Fruit fly (Drosophila melanogaster) whole organism, prepupa: ENCODE measurements around the gene Josd.

ENCODE experiments used
- CG10631 ChIP-seq: fragments of 200-800 bp; sonication (Bioruptor generic); optimal IDR thresholded peaks from 2 replicates; lab custom pipeline; 2016; ENCODE audit warnings: missing biosample characterization, missing genetic modification characterization
- CG11762 ChIP-seq: fragments of 200-800 bp; sonication (Bioruptor generic); optimal IDR thresholded peaks from 3 replicates; lab custom pipeline; 2016; ENCODE audit warnings: missing biosample characterization, missing genetic modification characterization; ENCODE audit not compliant: insufficient read depth
- CG11902 ChIP-seq: fragments of 200-800 bp; sonication (Bioruptor generic); optimal IDR thresholded peaks from 3 replicates; lab custom pipeline; 2016; ENCODE audit warnings: missing biosample characterization, missing genetic modification characterization
- CG1621 ChIP-seq: fragments of 200-800 bp; sonication (Bioruptor generic); optimal IDR thresholded peaks from 3 replicates; lab custom pipeline; 2018; ENCODE audit warnings: missing biosample characterization, mild to moderate bottlenecking, missing genetic modification characterization
- CG16779 ChIP-seq: fragments of 200-800 bp; sonication (Bioruptor generic); optimal IDR thresholded peaks from 3 replicates; lab custom pipeline; 2017; ENCODE audit warnings: missing biosample characterization, mild to moderate bottlenecking, missing genetic modification characterization
- CG3032 ChIP-seq: fragments of 200-800 bp; optimal IDR thresholded peaks from 2 replicates; lab custom pipeline; 2019; ENCODE audit warnings: missing biosample characterization, mild to moderate bottlenecking, missing genetic modification characterization, moderate library complexity
- CG31627 ChIP-seq: fragments of 200-800 bp; sonication (Bioruptor generic); optimal IDR thresholded peaks from 3 replicates; lab custom pipeline; 2016; ENCODE audit warnings: missing biosample characterization, missing genetic modification characterization
- CG32006 ChIP-seq: fragments of 200-800 bp; sonication (Bioruptor generic); optimal IDR thresholded peaks from 3 replicates; lab custom pipeline; 2017; ENCODE audit warnings: missing biosample characterization, mild to moderate bottlenecking, missing genetic modification characterization
- CG3919 ChIP-seq: fragments of 200-800 bp; sonication (Bioruptor generic); optimal IDR thresholded peaks from 3 replicates; lab custom pipeline; 2016; ENCODE audit warnings: missing biosample characterization, missing genetic modification characterization
- CG6163 ChIP-seq: fragments of 200-800 bp; sonication (Bioruptor generic); IDR thresholded peaks from 3 replicates; pipeline ENCODE4 v1.3.6; 2022; ENCODE audit warnings: missing biosample characterization, missing genetic modification characterization
- CG6276 ChIP-seq: fragments of 200-800 bp; sonication (Bioruptor generic); optimal IDR thresholded peaks from 2 replicates; lab custom pipeline; 2017; ENCODE audit warnings: missing biosample characterization, mild to moderate bottlenecking, missing genetic modification characterization
- CG6792 ChIP-seq: fragments of 200-800 bp; sonication (Bioruptor generic); optimal IDR thresholded peaks from 3 replicates; lab custom pipeline; 2016; ENCODE audit warnings: missing biosample characterization, missing genetic modification characterization
- CG6854 ChIP-seq: fragments of 200-800 bp; sonication (Bioruptor generic); optimal IDR thresholded peaks from 2 replicates; lab custom pipeline; 2017; ENCODE audit warnings: missing biosample characterization, mild to moderate bottlenecking, missing genetic modification characterization
- CG7368 ChIP-seq: fragments of 200-800 bp; sonication (Bioruptor generic); optimal IDR thresholded peaks from 3 replicates; lab custom pipeline; 2016; ENCODE audit warnings: missing biosample characterization, missing genetic modification characterization
- CG8119 ChIP-seq: fragments of 200-800 bp; sonication (Bioruptor generic); IDR thresholded peaks from 3 replicates; pipeline ENCODE4 v1.3.6; 2022; ENCODE audit warnings: missing biosample characterization, missing genetic modification characterization
- CG8319 ChIP-seq: fragments of 200-800 bp; sonication (Bioruptor generic); optimal IDR thresholded peaks from 3 replicates; lab custom pipeline; 2016; ENCODE audit warnings: missing biosample characterization, missing genetic modification characterization
- CG8632 ChIP-seq: fragments of 200-800 bp; sonication (Bioruptor generic); optimal IDR thresholded peaks from 3 replicates; lab custom pipeline; 2016; ENCODE audit warnings: missing biosample characterization, missing genetic modification characterization
- CG9139 ChIP-seq: fragments of 200-800 bp; sonication (Bioruptor generic); optimal IDR thresholded peaks from 3 replicates; lab custom pipeline; 2017; ENCODE audit warnings: missing biosample characterization, mild to moderate bottlenecking, missing genetic modification characterization
- Eip75B ChIP-seq: fragments of 200-800 bp; sonication (Bioruptor generic); optimal IDR thresholded peaks from 3 replicates; lab custom pipeline; 2016; ENCODE audit warnings: missing biosample characterization, missing genetic modification characterization
- Eip78C ChIP-seq: fragments of 200-800 bp; sonication (Bioruptor generic); peaks from one replicate; lab custom pipeline; 2016; ENCODE audit warnings: missing biosample characterization, missing genetic modification characterization
- Eip93F ChIP-seq: fragments of 200-800 bp; sonication (Bioruptor generic); optimal IDR thresholded peaks from 2 replicates; lab custom pipeline; 2016; ENCODE audit warnings: missing biosample characterization, mild to moderate bottlenecking, missing genetic modification characterization
- Ets21C ChIP-seq: fragments of 200-800 bp; sonication (Bioruptor generic); optimal IDR thresholded peaks from 3 replicates; lab custom pipeline; 2016; ENCODE audit warnings: missing biosample characterization, missing genetic modification characterization
- Hr38 ChIP-seq: sonication (Bioruptor generic); optimal IDR thresholded peaks from 2 replicates; lab custom pipeline; 2016; ENCODE audit warnings: missing biosample characterization, missing genetic modification characterization
- Hr39 ChIP-seq: fragments of 200-800 bp; sonication (Bioruptor generic); optimal IDR thresholded peaks from 2 replicates; lab custom pipeline; 2016; ENCODE audit warnings: missing biosample characterization, missing genetic modification characterization
- Hr4 ChIP-seq: fragments of 200-800 bp; sonication (Bioruptor generic); optimal IDR thresholded peaks from 3 replicates; lab custom pipeline; 2016; ENCODE audit warnings: missing biosample characterization, missing genetic modification characterization
- Met ChIP-seq: fragments of 200-800 bp; sonication (Bioruptor generic); optimal IDR thresholded peaks from 3 replicates; lab custom pipeline; 2016; ENCODE audit warnings: missing biosample characterization, missing genetic modification characterization
- Sox102F ChIP-seq: fragments of 200-800 bp; sonication (Bioruptor generic); optimal IDR thresholded peaks from 2 replicates; lab custom pipeline; 2016; ENCODE audit warnings: missing biosample characterization, mild to moderate bottlenecking, missing genetic modification characterization
- Sox14 ChIP-seq: fragments of 200-800 bp; sonication (Bioruptor generic); optimal IDR thresholded peaks from 3 replicates; lab custom pipeline; 2016; ENCODE audit warnings: missing biosample characterization, missing genetic modification characterization
- achi ChIP-seq: fragments of 200-800 bp; sonication (Bioruptor generic); optimal IDR thresholded peaks from 3 replicates; lab custom pipeline; 2016; ENCODE audit warnings: missing biosample characterization, missing genetic modification characterization
- cyc ChIP-seq: fragments of 200-800 bp; sonication (Bioruptor generic); optimal IDR thresholded peaks from 3 replicates; lab custom pipeline; 2016; ENCODE audit warnings: missing biosample characterization, missing genetic modification characterization
- dac ChIP-seq: fragments of 200-800 bp; sonication (Bioruptor generic); optimal IDR thresholded peaks from 2 replicates; lab custom pipeline; 2017; ENCODE audit warnings: missing biosample characterization, mild to moderate bottlenecking, missing genetic modification characterization
- dsx ChIP-seq: fragments of 200-800 bp; optimal IDR thresholded peaks from 3 replicates; lab custom pipeline; 2019; ENCODE audit warnings: missing biosample characterization, mild to moderate bottlenecking, missing genetic modification characterization, moderate library complexity; ENCODE audit not compliant: poor library complexity, severe bottlenecking
- eg ChIP-seq: fragments of 200-800 bp; sonication (Bioruptor generic); IDR thresholded peaks from 3 replicates; pipeline ENCODE4 v1.3.6; 2022; ENCODE audit warnings: missing biosample characterization, missing genetic modification characterization
- esn ChIP-seq: fragments of 200-800 bp; sonication (Bioruptor generic); optimal IDR thresholded peaks from 2 replicates; lab custom pipeline; 2016; ENCODE audit warnings: missing biosample characterization, mild to moderate bottlenecking, missing genetic modification characterization, moderate library complexity
- fd59A ChIP-seq: fragments of 200-800 bp; sonication (Bioruptor generic); optimal IDR thresholded peaks from 2 replicates; lab custom pipeline; 2017; ENCODE audit warnings: missing biosample characterization, mild to moderate bottlenecking, missing genetic modification characterization, missing genetic modification reagents
- fd85E ChIP-seq: fragments of 200-800 bp; sonication (Bioruptor generic); optimal IDR thresholded peaks from 3 replicates; lab custom pipeline; 2016; ENCODE audit warnings: missing biosample characterization, missing genetic modification characterization
- fkh ChIP-seq: fragments of 200-800 bp; sonication (Bioruptor generic); optimal IDR thresholded peaks from 3 replicates; lab custom pipeline; 2017; ENCODE audit warnings: missing biosample characterization, mild to moderate bottlenecking, missing genetic modification characterization, moderate library complexity
- lz ChIP-seq: fragments of 200-800 bp; sonication (Bioruptor generic); optimal IDR thresholded peaks from 3 replicates; lab custom pipeline; 2016; ENCODE audit warnings: missing biosample characterization, missing genetic modification characterization
- net ChIP-seq: fragments of 200-800 bp; sonication (Bioruptor generic); optimal IDR thresholded peaks from 3 replicates; lab custom pipeline; 2016; ENCODE audit warnings: missing biosample characterization, missing genetic modification characterization
- pdm3 ChIP-seq: fragments of 200-800 bp; sonication (Bioruptor generic); optimal IDR thresholded peaks from 3 replicates; lab custom pipeline; 2016; ENCODE audit warnings: missing biosample characterization, missing genetic modification characterization
- spab ChIP-seq: fragments of 200-800 bp; sonication (Bioruptor generic); optimal IDR thresholded peaks from 2 replicates; lab custom pipeline; 2017; ENCODE audit warnings: missing biosample characterization, mild to moderate bottlenecking, missing genetic modification characterization, missing genetic modification reagents
- svp ChIP-seq: fragments of 200-800 bp; sonication (Bioruptor generic); peaks from one replicate; lab custom pipeline; 2016; ENCODE audit warnings: missing biosample characterization, missing genetic modification characterization
- topi ChIP-seq: fragments of 200-800 bp; sonication (Bioruptor generic); optimal IDR thresholded peaks from 3 replicates; lab custom pipeline; 2016; ENCODE audit warnings: missing biosample characterization, missing genetic modification characterization
- vri ChIP-seq: fragments of 200-800 bp; sonication (Bioruptor generic); optimal IDR thresholded peaks from 3 replicates; lab custom pipeline; 2016; ENCODE audit warnings: missing biosample characterization, mild to moderate bottlenecking, missing genetic modification characterization

Josd gene

DNA sequence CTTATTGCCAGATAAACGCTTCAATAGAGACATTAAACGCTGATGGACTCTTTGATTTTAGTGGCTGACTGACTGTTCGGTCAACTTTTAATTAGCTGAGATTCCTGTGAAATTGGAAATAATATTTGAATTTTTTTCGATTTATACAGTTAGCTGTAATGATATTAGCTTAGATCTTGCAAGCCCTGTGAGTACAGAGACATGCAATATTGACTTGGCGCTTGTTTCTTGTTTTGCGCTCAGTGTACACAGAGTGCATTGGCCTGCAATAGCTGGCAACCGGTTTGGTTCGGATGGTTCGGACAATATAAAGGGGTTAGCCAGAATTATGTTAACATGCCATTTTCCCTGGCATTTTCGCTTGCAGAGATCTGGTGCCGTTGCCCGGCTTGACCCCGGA lies 44.3 kb downstream of the Josd start (continued):
- peak; percentile 20 for TF ChIP-seq Hr4 (GFP tag; lab: Kevin White, UChicago)
- TF ChIP-seq CG9139 (GFP tag; lab: Kevin White, UChicago): no peak
- TF ChIP-seq net (GFP tag; lab: Kevin White, UChicago): peak; percentile 36
- peak; percentile 22 for TF ChIP-seq Sox102F (GFP tag; lab: Kevin White, UChicago)
- TF ChIP-seq Sox14 (GFP tag; lab: Kevin White, UChicago): peak; percentile 12
- TF ChIP-seq Hr38 (GFP tag; lab: Kevin White, UChicago): no peak
- TF ChIP-seq fd59A (GFP tag; lab: Kevin White, UChicago): no peak
- TF ChIP-seq vri (GFP tag; lab: Kevin White, UChicago): peak; percentile 34
- no peak for TF ChIP-seq CG1621 (tag; lab: Kevin White, UChicago)
- no peak for TF ChIP-seq CG3032 (tag; lab: Kevin White, UChicago)
- TF ChIP-seq fd85E (GFP tag; lab: Kevin White, UChicago): no peak
- TF ChIP-seq esn (GFP tag; lab: Kevin White, UChicago): peak; percentile 65
- TF ChIP-seq svp (GFP tag; lab: Kevin White, UChicago): peak; percentile 70
- peak; percentile 38 for TF ChIP-seq cyc (GFP tag; lab: Kevin White, UChicago)
- TF ChIP-seq CG6163 (GFP tag; lab: Robert Waterston, UW): peak; percentile 26; the same call in 1 of the 3 replicates
- peak; percentile 26 for TF ChIP-seq CG31627 (GFP tag; lab: Kevin White, UChicago)
- TF ChIP-seq CG6792 (GFP tag; lab: Kevin White, UChicago): peak; percentile 25

DNA sequence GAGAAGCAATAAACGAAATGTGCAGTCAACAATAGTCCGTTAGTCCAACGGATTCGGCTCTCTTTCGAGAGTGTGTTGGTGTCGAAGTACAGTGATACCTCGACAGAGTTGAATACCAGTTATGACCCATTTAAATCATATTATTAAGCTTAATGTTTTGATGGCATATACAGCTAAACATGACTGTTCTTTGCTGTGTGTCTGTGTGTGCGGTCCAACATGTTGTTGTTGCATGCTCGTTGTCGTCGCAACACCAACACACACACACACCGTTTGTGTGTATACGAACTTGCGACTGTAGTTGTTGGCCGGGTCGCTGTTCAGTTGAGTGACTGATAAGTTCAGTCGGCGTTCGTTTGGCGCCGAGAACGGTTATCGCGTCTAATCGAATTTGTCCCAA lies 47.9 kb downstream of the Josd start, which contains the start of gene CG15894:
Gene CG15894, plus strand, starts transcription at position 361 of the 400 bp plus-strand sequence.
- TF ChIP-seq pdm3 (GFP tag; lab: Kevin White, UChicago) (peak; percentile 15), CG31627 (GFP tag; lab: Kevin White, UChicago) (no peak), CG32006 (GFP tag; lab: Kevin White, UChicago) (peak; percentile 32), Hr4 (GFP tag; lab: Kevin White, UChicago) (peak; percentile 0), cyc (GFP tag; lab: Kevin White, UChicago) (no peak), Met (GFP tag; lab: Kevin White, UChicago) (peak; percentile 28), Hr39 (GFP tag; lab: Kevin White, UChicago) (peak; percentile 3), Eip78C (GFP tag; lab: Kevin White, UChicago) (peak; percentile 73), CG6163 (GFP tag; lab: Robert Waterston, UW) (0 out of 3 replicates have a peak, but pooled peaks have one; percentile 44), CG6854 (no peak), esn (GFP tag; lab: Kevin White, UChicago) (peak; percentile 21), CG11762 (no peak), CG3919 (peak; percentile 22), eg (GFP tag; lab: Robert Waterston, UW) (peak; percentile 36; the same call in 1 of the 3 replicates), Sox102F (GFP tag; lab: Kevin White, UChicago) (peak; percentile 15), svp (GFP tag; lab: Kevin White, UChicago) (peak; percentile 39)

DNA sequence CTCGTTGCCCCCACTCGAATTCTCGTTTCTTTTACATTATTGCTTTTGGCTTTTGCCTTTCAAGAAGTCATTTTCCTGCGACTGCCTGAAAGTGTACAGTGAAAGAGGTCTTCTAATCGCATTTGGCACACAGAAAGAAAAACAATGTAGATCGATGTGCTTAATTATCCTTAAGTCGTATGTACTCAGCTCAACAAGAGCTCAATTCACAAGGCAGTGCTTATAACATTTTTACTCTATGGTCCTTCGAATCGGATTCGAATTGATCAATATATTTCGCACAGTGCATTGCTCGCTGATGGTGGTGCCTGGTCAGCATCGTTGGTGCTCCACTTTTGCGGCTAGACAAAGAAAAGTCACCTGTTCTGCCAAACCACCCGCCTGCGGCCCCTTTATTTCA lies 49.4 kb downstream of the Josd start:
- TF ChIP-seq spab (no peak), CG31627 (GFP tag; lab: Kevin White, UChicago) (no peak), CG8632 (no peak), dsx (no peak), lz (no peak), CG11902 (GFP tag; lab: Kevin White, UChicago) (no peak), CG3032 (tag; lab: Kevin White, UChicago) (no peak), CG7368 (GFP tag; lab: Kevin White, UChicago) (no peak), CG9139 (GFP tag; lab: Kevin White, UChicago) (no peak), Hr38 (GFP tag; lab: Kevin White, UChicago) (no peak), dac (GFP tag; lab: Kevin White, UChicago) (no peak), CG3919 (no peak), CG6854 (no peak), CG8319 (no peak), CG6276 (GFP tag; lab: Kevin White, UChicago) (peak; percentile 11), CG6163 (GFP tag; lab: Robert Waterston, UW) (0 out of 3 replicates have a peak, but pooled peaks have one; percentile 39), Sox102F (GFP tag; lab: Kevin White, UChicago) (no peak), fd59A (GFP tag; lab: Kevin White, UChicago) (no peak), fd85E (GFP tag; lab: Kevin White, UChicago) (no peak), topi (GFP tag; lab: Kevin White, UChicago) (no peak), CG8119 (GFP tag; lab: Robert Waterston, UW) (0 out of 3 replicates have a peak, but pooled peaks have one; percentile 32), CG32006 (GFP tag; lab: Kevin White, UChicago) (peak; percentile 31), CG10631 (GFP tag; lab: Kevin White, UChicago) (no peak), fkh (GFP tag; lab: Kevin White, UChicago) (no peak), cyc (GFP tag; lab: Kevin White, UChicago) (no peak), Hr4 (GFP tag; lab: Kevin White, UChicago) (peak; percentile 24), eg (GFP tag; lab: Robert Waterston, UW) (0 out of 3 replicates have a peak, but pooled peaks have one; percentile 49), Ets21C (no peak), Eip93F (GFP tag; lab: Kevin White, UChicago) (no peak), Eip75B (GFP tag; lab: Kevin White, UChicago) (no peak), achi (no peak), CG16779 (no peak), Hr39 (GFP tag; lab: Kevin White, UChicago) (no peak)
